Worm (Caenorhabditis elegans): Measurements from ENCODE around the gene sptf-2.

sptf-2 gene

DNA sequence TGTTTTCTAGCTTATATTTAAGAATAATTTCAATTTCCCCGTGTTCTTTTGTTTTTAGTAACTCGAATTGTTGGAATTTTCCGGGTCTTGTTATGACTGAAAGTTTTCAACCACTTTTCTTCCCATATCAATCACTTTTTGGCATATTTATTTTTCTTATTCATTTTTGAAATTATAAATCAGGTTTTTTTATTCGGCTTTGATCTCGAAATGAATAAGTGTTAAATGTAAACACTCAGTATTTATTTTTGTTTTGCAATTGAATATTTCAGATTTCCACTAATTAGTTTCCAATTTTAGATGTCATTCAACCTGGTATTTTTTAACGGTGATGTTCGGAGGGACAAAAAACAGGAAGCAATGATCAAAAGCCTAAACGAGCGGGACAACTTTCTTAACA is 39.3 kb downstream of the sptf-2 start, which contains the start of gene etc-1:
TSS of gene etc-1 (plus strand) at position 301 of the 400 bp plus-strand sequence.
- TF ChIP-seq dao-5 (tag; optimal IDR thresholded peaks at IDR 0.05): no peak
- TF ChIP-seq W03F9.2 (tag; optimal IDR thresholded peaks at IDR 0.05): no peak
- TF ChIP-seq him-1 (tag; optimal IDR thresholded peaks at IDR 0.05): no peak

DNA sequence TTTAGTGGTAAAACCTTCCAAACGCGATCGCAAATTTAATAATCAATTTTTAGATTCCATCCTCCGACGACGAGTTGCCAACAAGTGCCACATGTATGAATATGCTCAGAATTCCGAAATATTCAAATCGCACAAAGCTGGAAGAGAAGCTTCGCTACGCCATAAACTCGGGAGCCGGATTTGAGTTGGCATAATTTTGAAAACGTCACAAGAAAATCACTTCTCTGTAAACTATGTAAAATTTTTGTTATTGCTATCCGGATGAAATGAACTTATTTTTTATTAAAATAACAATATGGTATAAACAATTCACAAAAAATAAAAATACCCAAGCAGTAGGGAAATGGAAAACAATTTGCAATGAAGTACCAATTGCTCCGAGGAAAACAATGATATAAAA is 43.6 kb downstream of the sptf-2 start:
- TF ChIP-seq W03F9.2 (tag; optimal IDR thresholded peaks at IDR 0.05) (no peak), dao-5 (tag; optimal IDR thresholded peaks at IDR 0.05) (no peak), him-1 (tag; optimal IDR thresholded peaks at IDR 0.05) (no peak)

DNA sequence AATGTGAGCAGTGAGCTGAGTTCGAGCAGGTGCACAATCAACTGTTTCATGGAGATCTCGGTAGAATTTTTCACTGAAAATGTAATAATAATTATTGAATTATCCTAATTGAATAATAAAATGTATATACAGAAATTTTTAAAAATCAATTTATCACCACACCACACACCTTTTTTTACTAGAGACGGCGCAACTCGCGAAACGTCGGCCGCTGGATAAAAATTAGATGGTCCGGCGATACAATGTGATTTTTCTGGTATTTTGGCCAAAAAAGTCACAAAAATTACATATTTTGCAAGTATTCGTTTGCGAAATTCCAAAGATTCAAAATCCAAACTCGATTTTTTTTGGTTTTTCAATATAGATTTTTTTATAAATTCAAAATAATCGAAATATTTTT is 45.6 kb downstream of the sptf-2 start:
- no peak for TF ChIP-seq W03F9.2 (tag; optimal IDR thresholded peaks at IDR 0.05)
- no peak for TF ChIP-seq him-1 (tag; optimal IDR thresholded peaks at IDR 0.05)
- TF ChIP-seq dao-5 (tag; optimal IDR thresholded peaks at IDR 0.05): no peak

DNA sequence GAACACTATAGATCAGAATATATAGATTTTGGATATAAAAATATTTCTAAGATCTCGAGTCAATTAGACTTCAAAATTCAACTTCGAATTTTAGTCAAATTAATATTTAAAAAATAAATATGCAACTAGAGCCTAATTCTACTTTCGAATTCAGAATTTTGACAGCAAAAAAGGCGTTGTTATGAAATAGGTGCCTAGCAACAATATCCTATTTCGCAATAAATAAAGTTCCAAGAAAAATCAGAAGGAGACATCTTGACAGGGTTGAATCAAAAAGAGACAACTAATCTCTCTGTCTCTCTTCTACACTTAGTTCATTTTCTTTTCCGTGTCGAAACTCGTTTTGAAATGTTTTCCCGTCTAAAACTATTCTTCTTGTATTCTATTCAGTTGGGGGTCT is 50.1 kb downstream of the sptf-2 start:
- TF ChIP-seq him-1 (tag; optimal IDR thresholded peaks at IDR 0.05): no peak
- TF ChIP-seq dao-5 (tag; optimal IDR thresholded peaks at IDR 0.05): no peak
- no peak for TF ChIP-seq W03F9.2 (tag; optimal IDR thresholded peaks at IDR 0.05)
